Worm (Caenorhabditis elegans): Measurements from ENCODE around the gene cTel54X.2.

Gene cTel54X.2

ce11 chrIII:42725-43124, 39.6 kb downstream of the cTel54X.2 start:
- no peak for TF ChIP-seq madf-2 (tag; optimal IDR thresholded peaks at IDR 0.05)
- no peak for TF ChIP-seq ceh-18 (tag; optimal IDR thresholded peaks at IDR 0.05)
- TF ChIP-seq hlh-13 (GFP tag; optimal IDR thresholded peaks at IDR 0.05), result no peak
- no peak for TF ChIP-seq sdc-2 (tag; optimal IDR thresholded peaks at IDR 0.05)

ce11 chrIII:48329-48728, 45.3 kb downstream of the cTel54X.2 start:
- no peak for TF ChIP-seq ets-4 (tag; optimal IDR thresholded peaks at IDR 0.05)
- TF ChIP-seq unc-86 (tag; optimal IDR thresholded peaks at IDR 0.05), result peak; percentile 24

ce11 chrIII:49064-49463, 46.0 kb downstream of the cTel54X.2 start:
- TF ChIP-seq syd-9 (tag; optimal IDR thresholded peaks at IDR 0.05) (no peak), lim-6 (tag; optimal IDR thresholded peaks at IDR 0.05) (no peak), ceh-18 (tag; optimal IDR thresholded peaks at IDR 0.05) (no peak), tbx-7 (tag; optimal IDR thresholded peaks at IDR 0.05) (no peak), madf-2 (tag; optimal IDR thresholded peaks at IDR 0.05) (no peak), hlh-6 (tag; optimal IDR thresholded peaks at IDR 0.05) (no peak), ahr-1 (tag; optimal IDR thresholded peaks at IDR 0.05) (no peak), ceh-14 (tag; optimal IDR thresholded peaks at IDR 0.05) (no peak), sdc-2 (tag; optimal IDR thresholded peaks at IDR 0.05) (no peak), sox-4 (tag; optimal IDR thresholded peaks at IDR 0.05) (no peak)

ce11 chrIII:50418-50817, 47.3 kb downstream of the cTel54X.2 start:
- TF ChIP-seq ceh-31 (tag; optimal IDR thresholded peaks at IDR 0.05) (no peak), ceh-18 (tag; optimal IDR thresholded peaks at IDR 0.05) (no peak), sdc-2 (tag; optimal IDR thresholded peaks at IDR 0.05) (no peak), elt-4 (tag; optimal IDR thresholded peaks at IDR 0.05) (no peak), ceh-6 (GFP tag; optimal IDR thresholded peaks at IDR 0.05) (no peak), ama-1 (optimal IDR thresholded peaks at IDR 0.05) (no peak), pha-4 (tag; optimal IDR thresholded peaks at IDR 0.05) (no peak), ceh-48 (tag; optimal IDR thresholded peaks at IDR 0.05) (no peak), ceh-19 (GFP tag; optimal IDR thresholded peaks at IDR 0.05) (no peak), unc-55 (GFP tag; optimal IDR thresholded peaks at IDR 0.05) (no peak), tbx-2 (tag; optimal IDR thresholded peaks at IDR 0.05) (no peak), odd-2 (tag; optimal IDR thresholded peaks at IDR 0.05) (no peak)

ce11 chrIII:51622-52021, 48.5 kb downstream of the cTel54X.2 start:
- TF ChIP-seq ceh-18 (tag; optimal IDR thresholded peaks at IDR 0.05) (no peak), ceh-6 (GFP tag; optimal IDR thresholded peaks at IDR 0.05) (no peak), ceh-2 (tag; optimal IDR thresholded peaks at IDR 0.05) (no peak), hlh-6 (tag; optimal IDR thresholded peaks at IDR 0.05) (no peak), sox-2 (GFP tag; IDR thresholded peaks at IDR 0.05) (no peak), C08G9.2 (tag; optimal IDR thresholded peaks at IDR 0.05) (no peak), unc-42 (tag; optimal IDR thresholded peaks at IDR 0.05) (no peak)
